Fruit fly (Drosophila melanogaster) whole organism, wandering third instar larva: Measurements from ENCODE around the gene Gld2.

Experiments used
- Abd-B ChIP-seq: fragments of >200 bp; optimal IDR thresholded peaks from 2 replicates; lab custom pipeline; 2017; ENCODE audit warnings: missing biosample characterization, missing genetic modification characterization
- CG32264 ChIP-seq: fragments of 200-800 bp; sonication (Bioruptor generic); optimal IDR thresholded peaks from 2 replicates; lab custom pipeline; 2016; ENCODE audit warnings: missing biosample characterization, missing genetic modification characterization
- CG9705 ChIP-seq: fragments of 200-800 bp; sonication (Bioruptor generic); optimal IDR thresholded peaks from 2 replicates; lab custom pipeline; 2018; ENCODE audit warnings: missing biosample characterization, mild to moderate bottlenecking, missing genetic modification characterization
- CrebA ChIP-seq: fragments of 200-800 bp; sonication (Bioruptor generic); optimal IDR thresholded peaks from 2 replicates; lab custom pipeline; 2016; ENCODE audit warnings: missing biosample characterization, mild to moderate bottlenecking, missing genetic modification characterization, borderline replicate concordance
- Dfd ChIP-seq: fragments of >200 bp; optimal IDR thresholded peaks from 2 replicates; lab custom pipeline; 2017; ENCODE audit warnings: missing biosample characterization, missing genetic modification characterization
- Dif ChIP-seq: fragments of 200-275, 200-300 bp; sonication (Bioruptor generic); optimal IDR thresholded peaks from 2 replicates; lab custom pipeline; 2018; ENCODE audit warnings: missing biosample characterization, missing genetic modification characterization; ENCODE audit not compliant: partially characterized antibody
- GATAd ChIP-seq: sonication (Bioruptor generic); optimal IDR thresholded peaks from 2 replicates; lab custom pipeline; 2016; ENCODE audit warnings: missing biosample characterization, missing genetic modification characterization
- HLH106 ChIP-seq: fragments of 200-800 bp; optimal IDR thresholded peaks from 3 replicates; lab custom pipeline; 2019; ENCODE audit warnings: missing biosample characterization, mild to moderate bottlenecking, missing genetic modification characterization, moderate library complexity
- Hnf4 ChIP-seq: fragments of 200-800 bp; sonication (Bioruptor generic); optimal IDR thresholded peaks from 2 replicates; lab custom pipeline; 2016; ENCODE audit warnings: missing biosample characterization, mild to moderate bottlenecking, missing genetic modification characterization
- Hr78 ChIP-seq: fragments of >200 bp; optimal IDR thresholded peaks from 2 replicates; lab custom pipeline; 2017; ENCODE audit warnings: missing biosample characterization, missing genetic modification characterization
- Hr83 ChIP-seq: fragments of 200-300 bp; sonication (Bioruptor generic); optimal IDR thresholded peaks from 2 replicates; lab custom pipeline; 2016; ENCODE audit warnings: missing biosample characterization, mild to moderate bottlenecking, missing genetic modification characterization, moderate library complexity; ENCODE audit not compliant: poor library complexity, severe bottlenecking
- Jra ChIP-seq: sonication (Bioruptor generic); optimal IDR thresholded peaks from 2 replicates; lab custom pipeline; 2016; ENCODE audit warnings: missing biosample characterization, missing genetic modification characterization
- Mio ChIP-seq: sonication (Bioruptor generic); optimal IDR thresholded peaks from 2 replicates; lab custom pipeline; 2016; ENCODE audit warnings: missing biosample characterization, missing genetic modification characterization
- Myc ChIP-seq: fragments of >200 bp; optimal IDR thresholded peaks from 2 replicates; lab custom pipeline; 2017
- N ChIP-seq: fragments of >200 bp; optimal IDR thresholded peaks from 2 replicates; lab custom pipeline; 2018; ENCODE audit warnings: missing biosample characterization, missing external identifiers, missing genetic modification characterization
- OdsH ChIP-seq: fragments of 200-800 bp; sonication (Bioruptor generic); optimal IDR thresholded peaks from 2 replicates; lab custom pipeline; 2016; ENCODE audit warnings: missing biosample characterization, mild to moderate bottlenecking, missing genetic modification characterization
- Rel ChIP-seq, 2 experiments: fragments of 200-800 bp; sonication (Bioruptor generic) in 1 of 2; optimal IDR thresholded peaks; 2 replicates in 1 of 2; 3 replicates in 1 of 2; lab custom pipeline; 2016 to 2019; ENCODE audit warnings: mild to moderate bottlenecking in 2 of 2, missing biosample characterization in 2 of 2, missing genetic modification characterization in 2 of 2, moderate library complexity in 1 of 2
- Sp1 ChIP-seq: fragments of 200-800 bp; sonication (Bioruptor generic); optimal IDR thresholded peaks from 3 replicates; lab custom pipeline; 2019; ENCODE audit warnings: missing biosample characterization, mild to moderate bottlenecking, missing genetic modification characterization, moderate library complexity
- Vsx2 ChIP-seq: fragments of 200-300, 225-300 bp; sonication (Bioruptor generic); optimal IDR thresholded peaks from 2 replicates; lab custom pipeline; 2018; ENCODE audit warnings: missing biosample characterization, missing genetic modification characterization; ENCODE audit not compliant: partially characterized antibody
- br ChIP-seq: fragments of 200-800 bp; sonication (Bioruptor generic); optimal IDR thresholded peaks from 2 replicates; lab custom pipeline; 2016; ENCODE audit warnings: missing biosample characterization, missing genetic modification characterization
- brk ChIP-seq: fragments of 200-800 bp; sonication (Bioruptor generic); optimal IDR thresholded peaks from 2 replicates; lab custom pipeline; 2016; ENCODE audit warnings: missing biosample characterization, mild to moderate bottlenecking, missing genetic modification characterization
- dl ChIP-seq, 2 experiments: fragments of 175-275, 200-275 bp in 1 of 2; fragments of 200-275 bp in 1 of 2; sonication (Bioruptor generic); optimal IDR thresholded peaks; lab custom pipeline; 2018; ENCODE audit warnings: mild to moderate bottlenecking in 2 of 2, missing biosample characterization in 2 of 2, missing genetic modification characterization in 2 of 2, moderate library complexity in 2 of 2; ENCODE audit not compliant: partially characterized antibody in 2 of 2, insufficient read depth in 1 of 2
- dmrt93B ChIP-seq: fragments of 200-800 bp; sonication (Bioruptor generic); optimal IDR thresholded peaks from 2 replicates; lab custom pipeline; 2018; ENCODE audit warnings: missing biosample characterization, mild to moderate bottlenecking, missing genetic modification characterization
- dsf ChIP-seq: sonication (Bioruptor generic); optimal IDR thresholded peaks from 2 replicates; lab custom pipeline; 2016; ENCODE audit warnings: missing biosample characterization, missing genetic modification characterization, borderline replicate concordance
- ey ChIP-seq: fragments of 200-800 bp; sonication (Bioruptor generic); optimal IDR thresholded peaks from 2 replicates; lab custom pipeline; 2016; ENCODE audit warnings: missing biosample characterization, missing genetic modification characterization
- foxo ChIP-seq, 2 experiments: fragments of 200-800 bp; sonication (Bioruptor generic); optimal IDR thresholded peaks; 2 replicates in 1 of 2; 3 replicates in 1 of 2; lab custom pipeline; 2016 to 2017; ENCODE audit warnings: missing biosample characterization in 2 of 2, missing genetic modification characterization in 2 of 2
- fru ChIP-seq: fragments of 200-800 bp; sonication (Bioruptor generic); optimal IDR thresholded peaks from 3 replicates; lab custom pipeline; 2016; ENCODE audit warnings: missing biosample characterization, mild to moderate bottlenecking, missing genetic modification characterization
- h ChIP-seq: fragments of 200-800 bp; sonication (Bioruptor generic); optimal IDR thresholded peaks from 3 replicates; lab custom pipeline; 2016; ENCODE audit warnings: missing biosample characterization, mild to moderate bottlenecking, missing genetic modification characterization
- jim ChIP-seq: fragments of 175-275, 200-325 bp; sonication (Bioruptor generic); optimal IDR thresholded peaks from 2 replicates; lab custom pipeline; 2016; ENCODE audit warnings: missing biosample characterization, mild to moderate bottlenecking, missing genetic modification characterization
- lola ChIP-seq: fragments of >200 bp; optimal IDR thresholded peaks from 2 replicates; lab custom pipeline; 2017; ENCODE audit warnings: missing biosample characterization, missing genetic modification characterization
- pan ChIP-seq: fragments of >200 bp; optimal IDR thresholded peaks from 2 replicates; lab custom pipeline; 2017
- psq ChIP-seq: fragments of 200-800 bp; sonication (Bioruptor generic); optimal IDR thresholded peaks from 3 replicates; lab custom pipeline; 2017; ENCODE audit warnings: missing biosample characterization, mild to moderate bottlenecking, missing genetic modification characterization, moderate library complexity
- rgr ChIP-seq: fragments of 200-800 bp; sonication (Bioruptor generic); optimal IDR thresholded peaks from 3 replicates; lab custom pipeline; 2016; ENCODE audit warnings: missing biosample characterization, mild to moderate bottlenecking, missing genetic modification characterization
- sage ChIP-seq: fragments of 200-800 bp; sonication (Bioruptor generic); optimal IDR thresholded peaks from 2 replicates; lab custom pipeline; 2016; ENCODE audit warnings: missing biosample characterization, mild to moderate bottlenecking, missing genetic modification characterization
- sv ChIP-seq: fragments of 200-800 bp; sonication (Bioruptor generic); optimal IDR thresholded peaks from 3 replicates; lab custom pipeline; 2016; ENCODE audit warnings: missing biosample characterization, missing genetic modification characterization
- tai ChIP-seq: sonication (Bioruptor generic); optimal IDR thresholded peaks from 2 replicates; lab custom pipeline; 2016; ENCODE audit warnings: missing biosample characterization, missing genetic modification characterization
- usp ChIP-seq: fragments of >200 bp; optimal IDR thresholded peaks from 2 replicates; lab custom pipeline; 2017; ENCODE audit warnings: missing biosample characterization, missing genetic modification characterization
- woc ChIP-seq: sonication (Bioruptor generic); optimal IDR thresholded peaks from 2 replicates; lab custom pipeline; 2016; ENCODE audit warnings: missing biosample characterization, mild to moderate bottlenecking, missing genetic modification characterization

Gld2 gene

dm6 chr3R:22184077-22184476 lies 27.5 kb upstream of the Gld2 start (continued):
- TF ChIP-seq sage (GFP tag; lab: Kevin White, UChicago) = no peak
- no peak for TF ChIP-seq usp (GFP tag; lab: Kevin White, UChicago)
- no peak for TF ChIP-seq Rel (GFP tag; optimal IDR thresholded peaks at IDR 0.05; lab: Kevin White, UChicago)
- no peak for TF ChIP-seq Rel (tag; optimal IDR thresholded peaks at IDR 0.05; lab: Kevin White, UChicago)
- no peak for TF ChIP-seq Abd-B (GFP tag; lab: Kevin White, UChicago)
- TF ChIP-seq fru = peak; percentile 51

- TF ChIP-seq dl (GFP tag; optimal IDR thresholded peaks at IDR 0.05; lab: Kevin White, UChicago; ENCODE audit: insufficient read depth in 1 of 2, partially characterized antibody in 2 of 2) (no peak), ey (GFP tag; lab: Kevin White, UChicago) (peak; percentile 23), br (GFP tag; lab: Kevin White, UChicago) (peak; percentile 1), fru (peak; percentile 49), OdsH (GFP tag; lab: Kevin White, UChicago) (peak; percentile 21), dsf (GFP tag; lab: Kevin White, UChicago) (no peak), h (GFP tag; lab: Kevin White, UChicago) (peak; percentile 52), rgr (GFP tag; lab: Kevin White, UChicago) (peak; percentile 56), Hnf4 (GFP tag; lab: Kevin White, UChicago) (peak; percentile 30), HLH106 (tag; lab: Kevin White, UChicago) (no peak), foxo (GFP tag; optimal IDR thresholded peaks at IDR 0.05; lab: Kevin White, UChicago) (peak in 1 of 2 experiments; percentile 41)
- TF ChIP-seq, all 38 proteins: peak for 8
These were observed 25.9 kb upstream of the Gld2 start for dm6 chr3R:22185676-22186075.

- no peak for TF ChIP-seq CrebA (GFP tag; lab: Kevin White, UChicago)
- no peak for TF ChIP-seq Dif (GFP tag; lab: Kevin White, UChicago)
- TF ChIP-seq foxo (GFP tag; optimal IDR thresholded peaks at IDR 0.05; lab: Kevin White, UChicago) = peak in 1 of 2 experiments; percentile 19
These were observed 23.8 kb upstream of the Gld2 start for dm6 chr3R:22187852-22188251.

dm6 chr3R:22193517-22193916 lies 18.1 kb upstream of the Gld2 start:
- TF ChIP-seq fru (peak; percentile 91), Dif (GFP tag; lab: Kevin White, UChicago) (no peak), Hr83 (no peak), dsf (GFP tag; lab: Kevin White, UChicago) (peak; percentile 56), lola (no peak), br (GFP tag; lab: Kevin White, UChicago) (peak; percentile 90), jim (GFP tag; lab: Kevin White, UChicago) (no peak), CG9705 (GFP tag; lab: Kevin White, UChicago) (peak; percentile 66), sv (no peak), HLH106 (tag; lab: Kevin White, UChicago) (peak; percentile 80), woc (peak; percentile 91), dl (GFP tag; optimal IDR thresholded peaks at IDR 0.05; lab: Kevin White, UChicago; ENCODE audit: insufficient read depth in 1 of 2, partially characterized antibody in 2 of 2) (no peak), N (GFP tag; lab: Kevin White, UChicago) (no peak), CrebA (GFP tag; lab: Kevin White, UChicago) (no peak), Jra (GFP tag; lab: Kevin White, UChicago) (peak; percentile 71), usp (GFP tag; lab: Kevin White, UChicago) (no peak), Sp1 (peak; percentile 87), GATAd (GFP tag; lab: Kevin White, UChicago) (peak; percentile 19), Abd-B (GFP tag; lab: Kevin White, UChicago) (no peak), Mio (GFP tag; lab: Kevin White, UChicago) (no peak), foxo (GFP tag; optimal IDR thresholded peaks at IDR 0.05; lab: Kevin White, UChicago) (peak; percentile 16 to 92), OdsH (GFP tag; lab: Kevin White, UChicago) (peak; percentile 90), h (GFP tag; lab: Kevin White, UChicago) (peak; percentile 93), Vsx2 (no peak), pan (lab: Kevin White, UChicago) (no peak), Hnf4 (GFP tag; lab: Kevin White, UChicago) (peak; percentile 87), dmrt93B (GFP tag; lab: Kevin White, UChicago) (peak; percentile 78), brk (peak; percentile 73), Hr78 (GFP tag; lab: Kevin White, UChicago) (no peak), rgr (GFP tag; lab: Kevin White, UChicago) (peak; percentile 90), sage (GFP tag; lab: Kevin White, UChicago) (peak; percentile 84), Myc (lab: Kevin White, UChicago) (no peak), tai (GFP tag; lab: Kevin White, UChicago) (peak; percentile 87), Rel (GFP tag; optimal IDR thresholded peaks at IDR 0.05; lab: Kevin White, UChicago) (peak; percentile 66), Rel (tag; optimal IDR thresholded peaks at IDR 0.05; lab: Kevin White, UChicago) (no peak), ey (GFP tag; lab: Kevin White, UChicago) (peak; percentile 90), psq (GFP tag; lab: Kevin White, UChicago) (peak; percentile 84), CG32264 (GFP tag; lab: Kevin White, UChicago) (peak; percentile 85), Dfd (GFP tag; lab: Kevin White, UChicago) (no peak)
